Worm (Caenorhabditis elegans) whole organism, young adult: ENCODE data around the gene Y46G5A.7.
A peak's percentile ranks its signal among the peaks of the same experiment; 100 is the strongest.

ENCODE experiments used
- B0035.1 ChIP-seq: sonication (generic microtip); optimal IDR thresholded peaks from 2 replicates; lab custom pipeline; 2016; ENCODE audit warnings: missing genetic modification characterization, mild to moderate bottlenecking, missing compliant biosample characterization, missing genotype, missing genetic modification reagents
- B0336.3 ChIP-seq: fragments of 200-800 bp; sonication (Bioruptor generic); IDR thresholded peaks from 2 replicates; pipeline ENCODE4 v1.3.6; 2022; ENCODE audit warnings: missing genetic modification characterization, missing compliant biosample characterization
- C06A6.2 ChIP-seq: fragments of 200-800 bp; sonication (Bioruptor generic); conservative IDR thresholded peaks from 2 replicates; pipeline ENCODE4 v1.3.6; 2022; ENCODE audit warnings: missing genetic modification characterization, missing compliant biosample characterization
- C17E4.6 ChIP-seq: fragments of 200-800 bp; sonication (Bioruptor generic); IDR thresholded peaks from 2 replicates; pipeline ENCODE4 v1.3.6; 2022; ENCODE audit warnings: missing genetic modification reagents, missing genetic modification characterization, missing compliant biosample characterization
- F37B4.10 ChIP-seq: fragments of 200-800 bp; sonication (Bioruptor generic); IDR thresholded peaks from 2 replicates; pipeline ENCODE4 v1.3.6; 2022; ENCODE audit warnings: missing genetic modification characterization, missing compliant biosample characterization
- F39B2.1 ChIP-seq: fragments of 200-800 bp; sonication (Bioruptor generic); IDR thresholded peaks from 2 replicates; pipeline ENCODE4 v1.3.6; 2022; ENCODE audit warnings: missing genetic modification reagents, missing genetic modification characterization, missing compliant biosample characterization
- F49E8.2 ChIP-seq: sonication (generic microtip); optimal IDR thresholded peaks from 3 replicates; lab custom pipeline; 2017; ENCODE audit warnings: missing genetic modification characterization, mild to moderate bottlenecking, missing compliant biosample characterization, antibody characterized with exemption, moderate library complexity; ENCODE audit not compliant: insufficient read depth
- Y95B8A.8 ChIP-seq: fragments of 200-800 bp; sonication (Bioruptor generic); IDR thresholded peaks from 2 replicates; pipeline ENCODE4 v1.3.6; 2022; ENCODE audit warnings: missing genetic modification reagents, missing genetic modification characterization, missing compliant biosample characterization
- ZK185.1 ChIP-seq: sonication (generic microtip); optimal IDR thresholded peaks from 2 replicates; lab custom pipeline; 2016; ENCODE audit warnings: mild to moderate bottlenecking, missing genetic modification characterization, missing compliant biosample characterization; ENCODE audit not compliant: poor library complexity, severe bottlenecking
- attf-6 ChIP-seq: fragments of 200-800 bp; sonication (Bioruptor generic); IDR thresholded peaks from 2 replicates; pipeline ENCODE4 v1.3.6; 2022; ENCODE audit warnings: missing genetic modification reagents, missing genetic modification characterization, missing compliant biosample characterization
- cebp-2 ChIP-seq: fragments of 200-800 bp; sonication (Bioruptor generic); IDR thresholded peaks from 2 replicates; pipeline ENCODE4 v1.3.6; 2022; ENCODE audit warnings: missing genetic modification characterization, missing compliant biosample characterization
- ceh-100 ChIP-seq: fragments of 200-800 bp; sonication (Bioruptor generic); IDR thresholded peaks from 2 replicates; pipeline ENCODE4 v1.3.6; 2022; ENCODE audit warnings: missing genetic modification reagents, missing genetic modification characterization, missing compliant biosample characterization
- ceh-91 ChIP-seq: fragments of 200-800 bp; sonication (Bioruptor generic); IDR thresholded peaks from 2 replicates; pipeline ENCODE4 v1.3.6; 2022; ENCODE audit warnings: missing genetic modification reagents, missing genetic modification characterization, missing compliant biosample characterization
- egrh-3 ChIP-seq: fragments of 200-800 bp; sonication (Bioruptor generic); IDR thresholded peaks from 2 replicates; pipeline ENCODE4 v1.3.6; 2022; ENCODE audit warnings: missing genetic modification reagents, missing genetic modification characterization, missing compliant biosample characterization
- ekl-4 ChIP-seq: fragments of 200-800 bp; sonication (Bioruptor generic); IDR thresholded peaks from 2 replicates; pipeline ENCODE4 v1.3.6; 2022; ENCODE audit warnings: missing genetic modification reagents, missing genetic modification characterization, missing compliant biosample characterization
- him-1 ChIP-seq: sonication (generic microtip); optimal IDR thresholded peaks from 2 replicates; lab custom pipeline; 2016; ENCODE audit warnings: missing genotype, missing genetic modification reagents, missing genetic modification characterization, missing compliant biosample characterization
- hlh-12 ChIP-seq: sonication (generic microtip); optimal IDR thresholded peaks from 2 replicates; lab custom pipeline; 2016; ENCODE audit warnings: missing genetic modification characterization, missing compliant biosample characterization
- hmg-1.2 ChIP-seq: fragments of 200-800 bp; sonication (Bioruptor generic); IDR thresholded peaks from 2 replicates; pipeline ENCODE4 v1.3.6; 2022; ENCODE audit warnings: missing genetic modification reagents, missing genetic modification characterization, missing compliant biosample characterization
- lsl-1 ChIP-seq: fragments of 200-800 bp; sonication (Bioruptor generic); optimal IDR thresholded peaks from 2 replicates; lab custom pipeline; 2018; ENCODE audit warnings: mild to moderate bottlenecking, missing genetic modification characterization, moderate library complexity, missing compliant biosample characterization
- madf-6 ChIP-seq: fragments of 200-800 bp; sonication (Bioruptor generic); IDR thresholded peaks from 2 replicates; pipeline ENCODE4 v1.3.6; 2022; ENCODE audit warnings: missing genetic modification reagents, missing genetic modification characterization, missing compliant biosample characterization
- madf-8 ChIP-seq: fragments of 200-800 bp; sonication (Bioruptor generic); conservative IDR thresholded peaks from 2 replicates; pipeline ENCODE4 v1.3.6; 2022; ENCODE audit warnings: missing genetic modification reagents, missing genetic modification characterization, missing compliant biosample characterization
- mcd-1 ChIP-seq: fragments of 200-800 bp; sonication (Bioruptor generic); IDR thresholded peaks from 2 replicates; pipeline ENCODE4 v1.3.6; 2022; ENCODE audit warnings: missing genetic modification reagents, missing genetic modification characterization, missing compliant biosample characterization
- mxl-1 ChIP-seq: sonication (generic microtip); optimal IDR thresholded peaks from 2 replicates; lab custom pipeline; 2016; ENCODE audit warnings: missing genetic modification characterization, missing compliant biosample characterization
- nhr-27 ChIP-seq: fragments of 200-800 bp; sonication (Bioruptor generic); optimal IDR thresholded peaks from 2 replicates; lab custom pipeline; 2018; ENCODE audit warnings: mild to moderate bottlenecking, missing genetic modification characterization, moderate library complexity, missing compliant biosample characterization
- repo-1 ChIP-seq: sonication (generic microtip); optimal IDR thresholded peaks from 2 replicates; lab custom pipeline; 2017; ENCODE audit warnings: mild to moderate bottlenecking, missing genetic modification characterization, missing compliant biosample characterization
- sdz-38 ChIP-seq: sonication (generic microtip); optimal IDR thresholded peaks from 2 replicates; lab custom pipeline; 2016; ENCODE audit warnings: missing genotype, missing genetic modification characterization, missing compliant biosample characterization
- snpc-3.4 ChIP-seq: sonication (generic microtip); optimal IDR thresholded peaks from 2 replicates; lab custom pipeline; 2017; ENCODE audit warnings: missing genetic modification characterization, mild to moderate bottlenecking, missing compliant biosample characterization, antibody characterized with exemption, moderate library complexity, missing genotype, missing genetic modification reagents
- tbp1 ChIP-seq: fragments of 200-800 bp; sonication (Bioruptor generic); optimal IDR thresholded peaks from 2 replicates; lab custom pipeline; 2018; ENCODE audit warnings: mild to moderate bottlenecking, missing genetic modification characterization, missing compliant biosample characterization
- xnd-1 ChIP-seq: sonication (generic microtip); optimal IDR thresholded peaks from 2 replicates; lab custom pipeline; 2016; ENCODE audit warnings: missing genotype, missing genetic modification reagents, missing genetic modification characterization, missing compliant biosample characterization
- zfh-2 ChIP-seq: fragments of 200-800 bp; sonication (Bioruptor generic); conservative IDR thresholded peaks from 2 replicates; pipeline ENCODE4 v1.3.6; 2022; ENCODE audit warnings: missing genetic modification reagents, missing genetic modification characterization, missing compliant biosample characterization
- zim-3 ChIP-seq: sonication (generic microtip); optimal IDR thresholded peaks from 2 replicates; lab custom pipeline; 2017; ENCODE audit warnings: mild to moderate bottlenecking, missing genetic modification characterization, moderate library complexity, missing compliant biosample characterization
- ztf-18 ChIP-seq: sonication (generic microtip); optimal IDR thresholded peaks from 2 replicates; lab custom pipeline; 2016; ENCODE audit warnings: missing genotype, mild to moderate bottlenecking, missing genetic modification characterization, missing compliant biosample characterization
- ztf-25 ChIP-seq: fragments of 200-800 bp; sonication (Bioruptor generic); IDR thresholded peaks from 2 replicates; pipeline ENCODE4 v1.3.6; 2022; ENCODE audit warnings: missing genetic modification reagents, missing genetic modification characterization, missing compliant biosample characterization
- ztf-28 ChIP-seq: fragments of 200-800 bp; sonication (Bioruptor generic); IDR thresholded peaks from 2 replicates; pipeline ENCODE4 v1.3.6; 2022; ENCODE audit warnings: missing genetic modification reagents, missing genetic modification characterization, missing compliant biosample characterization
- ztf-6 ChIP-seq: fragments of 200-800 bp; sonication (Bioruptor generic); IDR thresholded peaks from 2 replicates; pipeline ENCODE4 v1.3.6; 2022; ENCODE audit warnings: missing genetic modification reagents, missing genetic modification characterization, missing compliant biosample characterization

Y46G5A.7 gene

DNA sequence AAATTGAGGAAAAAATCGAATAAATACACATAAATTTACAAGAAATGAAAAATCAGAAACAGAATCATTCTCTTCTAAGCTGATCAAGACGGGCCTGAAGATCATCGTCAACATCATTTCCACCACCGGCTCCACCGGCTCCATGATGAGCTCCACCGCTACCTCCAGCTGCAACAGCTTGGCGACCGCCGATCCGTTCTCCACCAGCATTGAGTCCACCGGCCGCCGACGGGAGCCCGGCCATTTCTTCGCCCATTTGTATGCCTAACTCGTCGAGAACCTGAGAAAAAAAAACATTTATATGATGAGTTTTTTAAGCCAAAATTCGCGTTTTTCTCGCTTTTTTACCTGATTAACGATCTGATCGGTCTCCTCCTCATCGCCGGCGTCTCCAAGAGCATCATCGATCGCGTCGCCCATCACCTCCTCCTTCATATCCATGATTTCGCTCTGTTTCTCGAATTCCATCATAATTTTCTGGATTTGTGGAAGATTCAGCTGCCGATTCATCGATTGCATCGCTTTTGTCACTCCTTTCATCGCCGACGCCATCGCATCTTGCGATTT lies 11.2 kb upstream of the Y46G5A.7 start:
- TF ChIP-seq ceh-91 (no peak), ztf-25 (GFP tag; lab: Robert Waterston, UW) (no peak), hlh-12 (tag; lab: Kevin White, UChicago) (no peak), ztf-18 (tag; lab: Kevin White, UChicago) (no peak), tbp1 (GFP tag; lab: Kevin White, UChicago) (no peak), him-1 (tag; lab: Kevin White, UChicago) (no peak), ZK185.1 (tag; lab: Kevin White, UChicago) (no peak), egrh-3 (peak; percentile 59; the same call in 1 of the 2 replicates), C17E4.6 (GFP tag; lab: Robert Waterston, UW) (no peak), ztf-6 (GFP tag; lab: Robert Waterston, UW) (no peak), B0336.3 (GFP tag; lab: Robert Waterston, UW) (no peak), zfh-2 (GFP tag; lab: Robert Waterston, UW) (peak; percentile 82)

DNA sequence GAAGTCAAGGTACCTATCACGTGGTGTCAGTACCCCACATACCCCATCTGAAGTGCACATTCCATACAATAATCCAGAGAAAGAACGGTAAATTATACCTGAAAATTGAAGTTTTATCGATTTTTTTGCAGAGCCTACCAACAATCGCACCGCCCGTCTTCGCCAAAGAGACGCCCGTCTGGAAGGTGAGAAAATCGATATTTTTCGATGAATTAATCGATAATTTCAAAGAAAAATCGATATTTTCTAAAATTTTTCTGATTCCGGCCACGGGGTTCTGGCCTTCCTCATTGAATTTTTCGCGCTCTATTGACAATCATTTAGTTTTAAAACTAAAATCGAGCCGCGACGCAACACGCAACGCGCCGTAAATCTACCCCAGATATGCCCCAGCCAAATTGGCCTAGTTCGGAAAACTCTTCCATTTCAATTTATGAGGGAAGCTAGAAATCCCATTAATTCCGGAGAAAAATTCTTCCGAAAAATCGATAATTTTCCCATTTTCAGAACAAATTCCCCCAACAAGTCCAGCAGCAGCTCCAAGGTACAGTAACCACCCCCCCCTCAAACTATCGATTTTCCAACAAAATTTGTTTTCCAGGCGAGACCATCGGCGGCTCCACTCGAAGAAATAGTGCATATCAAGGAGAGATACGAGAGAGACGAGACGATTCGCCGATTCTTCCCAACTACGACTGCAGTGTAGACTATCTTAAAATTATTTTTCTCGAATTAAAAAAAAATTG lies 10.5 kb upstream of the Y46G5A.7 start:
- TF ChIP-seq mcd-1 (GFP tag; lab: Robert Waterston, UW), result peak; percentile 27; the same call in 1 of the 2 replicates
- TF ChIP-seq madf-6 (GFP tag; lab: Robert Waterston, UW), result peak; percentile 50
- no peak for TF ChIP-seq xnd-1
- TF ChIP-seq cebp-2 (GFP tag; lab: Robert Waterston, UW), result no peak
- TF ChIP-seq zim-3 (tag; lab: Kevin White, UChicago), result no peak
- no peak for TF ChIP-seq ztf-28
- TF ChIP-seq ekl-4 (GFP tag; lab: Robert Waterston, UW), result peak; percentile 63
- peak; percentile 25 for TF ChIP-seq nhr-27 (tag; lab: Kevin White, UChicago)
- TF ChIP-seq egrh-3, result no peak
- no peak for TF ChIP-seq repo-1 (tag; lab: Kevin White, UChicago)
- TF ChIP-seq F39B2.1 (GFP tag; lab: Robert Waterston, UW), result no peak
- TF ChIP-seq F37B4.10 (GFP tag; lab: Robert Waterston, UW), result no peak
- peak; percentile 6 for TF ChIP-seq snpc-3.4 (tag; lab: Kevin White, UChicago)
- no peak for TF ChIP-seq B0035.1 (tag; lab: Kevin White, UChicago)
- TF ChIP-seq hmg-1.2, result 0 out of 2 replicates have a peak, but pooled peaks have one; percentile 11
- peak; percentile 14 for TF ChIP-seq lsl-1 (GFP tag; lab: Kevin White, UChicago)
- TF ChIP-seq F49E8.2 (tag; lab: Kevin White, UChicago), result peak; percentile 9
- TF ChIP-seq B0336.3 (GFP tag; lab: Robert Waterston, UW), result peak; percentile 59; the same call in 1 of the 2 replicates
- TF ChIP-seq ZK185.1 (tag; lab: Kevin White, UChicago), result no peak
- no peak for TF ChIP-seq C06A6.2 (GFP tag; lab: Robert Waterston, UW)
- TF ChIP-seq Y95B8A.8 (GFP tag; lab: Robert Waterston, UW), result no peak
- no peak for TF ChIP-seq ceh-100 (GFP tag; lab: Robert Waterston, UW)
- TF ChIP-seq madf-8, result no peak
- TF ChIP-seq attf-6, result 0 out of 2 replicates have a peak, but pooled peaks have one; percentile 16
- no peak for TF ChIP-seq mxl-1 (tag; lab: Kevin White, UChicago)
- TF ChIP-seq sdz-38 (tag; lab: Kevin White, UChicago), result no peak
